Fruit fly (Drosophila melanogaster): ENCODE data around the gene CG16721.

DNA sequence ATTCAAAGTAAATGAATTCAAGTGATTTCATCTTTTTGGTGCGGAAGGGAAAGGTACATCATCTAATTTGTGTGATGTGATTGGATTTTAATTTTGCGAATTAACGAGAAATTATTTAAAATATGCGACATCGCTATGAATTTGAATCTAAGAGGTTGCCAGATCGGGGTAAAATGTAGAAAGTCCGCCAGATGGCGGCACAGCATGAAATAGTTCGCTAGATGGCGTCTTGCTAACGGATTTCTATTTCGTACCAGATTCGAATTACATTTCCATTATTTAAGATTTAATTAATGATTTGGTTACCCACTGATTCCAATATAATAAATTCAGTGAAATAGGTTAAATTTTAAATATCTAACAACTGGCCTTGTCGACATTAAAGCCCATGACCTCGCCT is 3.7 kb downstream of the CG16721 start:
- no peak for TF ChIP-seq Myc (optimal IDR thresholded peaks at IDR 0.05)
- no peak for TF ChIP-seq psq (optimal IDR thresholded peaks at IDR 0.05)
- TF ChIP-seq h (optimal IDR thresholded peaks at IDR 0.05), result no peak
- TF ChIP-seq insv (optimal IDR thresholded peaks at IDR 0.05), result no peak

All from Kc167 (cell line).